Worm (Caenorhabditis elegans): ENCODE data around the gene dmsr-15.

Gene dmsr-15

DNA sequence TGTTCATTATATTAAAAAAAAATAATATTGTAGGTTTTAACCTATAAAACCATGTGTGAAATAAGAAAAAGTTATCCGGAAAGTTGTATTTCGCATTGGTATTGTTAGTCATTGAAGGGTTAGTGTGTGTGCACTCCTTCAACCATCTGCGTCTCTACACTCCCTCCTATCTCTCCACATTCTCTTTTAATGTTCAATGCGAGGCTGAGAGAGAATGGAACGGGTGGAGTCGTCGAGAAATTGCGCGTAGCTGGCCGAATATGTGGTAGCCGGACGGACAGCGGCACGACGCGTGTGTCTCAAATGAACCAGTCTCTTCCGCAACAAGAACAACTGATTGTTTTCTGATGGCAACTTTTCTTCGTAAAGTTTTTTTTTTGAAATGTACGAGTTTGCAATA is 31.8 kb downstream of the dmsr-15 start:
- no peak for TF ChIP-seq nhr-6 (tag; optimal IDR thresholded peaks at IDR 0.05)
- peak; percentile 65 for TF ChIP-seq unc-55 (GFP tag; optimal IDR thresholded peaks at IDR 0.05)
- peak in 1 of 2 experiments; percentile 50 for TF ChIP-seq lsy-2 (tag; optimal IDR thresholded peaks at IDR 0.05)
- peak; percentile 56 for TF ChIP-seq sma-9 (GFP tag; optimal IDR thresholded peaks at IDR 0.05)
- TF ChIP-seq sma-9 (tag; optimal IDR thresholded peaks at IDR 0.05): no peak
- TF ChIP-seq F13H6.1 (tag; optimal IDR thresholded peaks at IDR 0.05): peak; percentile 38
- peak in 1 of 2 experiments; percentile 41 for TF ChIP-seq mdl-1 (tag; optimal IDR thresholded peaks at IDR 0.05)
- TF ChIP-seq nhr-237 (tag; optimal IDR thresholded peaks at IDR 0.05): no peak
- peak; percentile 41 for TF ChIP-seq nhr-25 (tag; optimal IDR thresholded peaks at IDR 0.05)
- peak; percentile 31 for TF ChIP-seq crh-2 (tag; optimal IDR thresholded peaks at IDR 0.05)
- peak; percentile 87 for TF ChIP-seq fos-1 (tag; optimal IDR thresholded peaks at IDR 0.05)
- TF ChIP-seq mab-5 (tag; optimal IDR thresholded peaks at IDR 0.05): no peak
- no peak for TF ChIP-seq egl-27 (tag; optimal IDR thresholded peaks at IDR 0.05)
- no peak for TF ChIP-seq peb-1 (tag; optimal IDR thresholded peaks at IDR 0.05)
- TF ChIP-seq sem-4 (tag; optimal IDR thresholded peaks at IDR 0.05): peak; percentile 28
- peak; percentile 22 for TF ChIP-seq C34F6.9 (tag; optimal IDR thresholded peaks at IDR 0.05)
- peak; percentile 41 for TF ChIP-seq nhr-129 (tag; optimal IDR thresholded peaks at IDR 0.05)

DNA sequence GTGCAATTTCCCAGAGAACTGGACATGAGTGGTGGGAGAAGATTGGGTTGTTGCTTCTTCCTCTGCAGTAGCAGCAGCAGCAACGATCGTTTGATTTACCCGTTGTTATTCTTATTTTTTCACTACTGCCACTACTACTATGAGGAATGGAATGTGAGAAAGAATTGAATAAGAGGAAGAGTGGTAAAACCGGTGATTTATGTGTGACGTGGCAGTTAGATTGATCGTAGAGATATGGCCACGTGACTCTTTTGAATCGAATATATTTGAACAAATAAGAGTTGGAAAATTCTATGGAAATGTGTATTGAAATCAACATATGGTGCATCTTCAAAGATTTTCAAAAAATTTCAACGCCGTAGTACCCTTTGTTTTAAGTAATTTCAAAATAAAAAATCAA is 32.4 kb downstream of the dmsr-15 start:
- TF ChIP-seq crh-2 (tag; optimal IDR thresholded peaks at IDR 0.05) (peak; percentile 83), C34F6.9 (tag; optimal IDR thresholded peaks at IDR 0.05) (peak; percentile 7), ztf-11 (tag; optimal IDR thresholded peaks at IDR 0.05) (no peak)

DNA sequence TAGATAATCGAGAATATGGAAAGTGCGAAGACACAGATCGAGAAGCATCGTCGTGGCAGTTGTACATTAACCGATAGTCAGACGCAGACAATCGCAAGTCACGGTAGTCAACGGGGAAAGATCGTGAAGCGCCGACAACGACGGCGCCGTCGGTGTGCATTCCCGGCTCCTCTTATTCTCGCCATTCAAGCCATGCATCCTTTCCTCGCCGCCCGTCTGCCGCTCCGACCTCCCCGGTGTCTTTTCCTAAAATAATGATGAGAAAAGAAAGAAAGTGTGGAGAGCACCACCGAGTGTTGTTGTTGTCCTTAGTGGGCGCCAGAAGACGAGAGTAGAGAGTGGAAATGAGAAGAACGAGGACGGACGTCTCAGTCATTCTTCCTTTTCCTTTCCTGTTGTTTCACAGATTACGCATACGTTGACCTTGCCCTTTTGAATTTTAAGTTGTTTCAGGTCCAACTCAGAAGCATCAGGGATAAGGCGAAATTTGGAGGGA is 34.9 kb downstream of the dmsr-15 start, which contains the start of gene ZC404.1:
ZC404.1 (plus strand) TSS at position 446 of the 496 bp plus-strand sequence.
- TF ChIP-seq nhr-129 (tag; optimal IDR thresholded peaks at IDR 0.05) (peak; percentile 6), elt-1 (tag; optimal IDR thresholded peaks at IDR 0.05) (no peak), mdl-1 (tag; optimal IDR thresholded peaks at IDR 0.05) (no peak), nhr-6 (tag; optimal IDR thresholded peaks at IDR 0.05) (no peak), ztf-4 (tag; optimal IDR thresholded peaks at IDR 0.05) (no peak), unc-55 (GFP tag; optimal IDR thresholded peaks at IDR 0.05) (peak; percentile 38), ceh-16 (tag; optimal IDR thresholded peaks at IDR 0.05) (peak; percentile 27), snpc-4 (tag; optimal IDR thresholded peaks at IDR 0.05) (peak; percentile 62), nhr-11 (tag; optimal IDR thresholded peaks at IDR 0.05) (no peak), Y55F3AM.14 (GFP tag; optimal IDR thresholded peaks at IDR 0.05) (no peak), sma-9 (GFP tag; optimal IDR thresholded peaks at IDR 0.05) (no peak), sma-9 (tag; optimal IDR thresholded peaks at IDR 0.05) (no peak), lin-11 (tag; optimal IDR thresholded peaks at IDR 0.05) (no peak), sma-3 (GFP tag; optimal IDR thresholded peaks at IDR 0.05) (no peak), F13H6.1 (tag; optimal IDR thresholded peaks at IDR 0.05) (peak; percentile 34), C34F6.9 (tag; optimal IDR thresholded peaks at IDR 0.05) (no peak), zag-1 (tag; optimal IDR thresholded peaks at IDR 0.05) (no peak), crh-2 (tag; optimal IDR thresholded peaks at IDR 0.05) (no peak), nhr-23 (tag; optimal IDR thresholded peaks at IDR 0.05) (no peak), nhr-237 (tag; optimal IDR thresholded peaks at IDR 0.05) (no peak), unc-39 (tag; optimal IDR thresholded peaks at IDR 0.05) (no peak), aly-2 (tag; optimal IDR thresholded peaks at IDR 0.05) (no peak), mab-5 (tag; optimal IDR thresholded peaks at IDR 0.05) (no peak)

DNA sequence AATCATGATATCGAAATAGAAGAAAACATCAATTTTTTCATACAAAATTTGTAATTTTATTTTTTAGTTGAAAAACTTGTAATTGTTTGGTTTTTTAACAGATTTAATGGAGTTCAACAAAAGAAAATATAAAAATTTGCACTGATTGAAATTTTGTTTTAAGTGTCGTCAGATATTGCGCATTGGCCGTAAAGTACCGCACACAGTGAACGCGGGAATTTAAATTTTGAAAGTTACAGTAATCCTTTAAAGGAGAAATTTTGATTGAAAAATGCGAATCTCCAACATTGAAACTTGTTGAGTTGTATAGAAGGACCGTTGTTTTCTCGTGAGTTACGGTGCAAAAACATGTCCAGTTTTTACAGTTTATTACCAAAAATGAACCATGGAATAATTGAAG is 35.7 kb downstream of the dmsr-15 start:
- TF ChIP-seq ZK546.5 (tag; optimal IDR thresholded peaks at IDR 0.05) (no peak), unc-39 (tag; optimal IDR thresholded peaks at IDR 0.05) (no peak), ama-1 (optimal IDR thresholded peaks at IDR 0.05) (no peak), mbf-1 (tag; optimal IDR thresholded peaks at IDR 0.05) (no peak), nhr-21 (tag; optimal IDR thresholded peaks at IDR 0.05) (no peak), nhr-10 (tag; optimal IDR thresholded peaks at IDR 0.05) (no peak), elt-1 (tag; optimal IDR thresholded peaks at IDR 0.05) (no peak), lsy-2 (tag; optimal IDR thresholded peaks at IDR 0.05) (peak in 1 of 2 experiments; percentile 27)

DNA sequence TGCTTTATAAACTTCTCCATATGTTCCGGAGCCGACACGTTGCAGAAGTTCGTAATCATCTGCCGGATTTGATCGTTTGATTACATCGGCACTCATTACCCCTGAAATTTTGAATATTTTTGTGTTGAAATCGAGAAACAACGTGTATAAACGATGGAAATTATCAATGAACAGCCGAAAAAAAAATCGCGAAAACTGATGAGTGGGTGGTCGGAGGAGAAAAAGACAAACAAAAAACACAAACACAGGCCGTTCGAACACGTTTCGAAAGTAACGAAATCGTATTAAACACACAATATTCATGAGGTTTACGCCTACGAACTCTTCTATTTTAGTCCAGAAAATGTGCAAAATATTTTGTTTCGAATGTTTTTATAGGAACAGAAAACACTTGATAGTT is 36.1 kb downstream of the dmsr-15 start, which contains the start of gene gck-2:
gck-2 (minus strand) TSS at position 101 of the 400 bp plus-strand sequence.
- no peak for TF ChIP-seq F13H6.1 (tag; optimal IDR thresholded peaks at IDR 0.05)
- no peak for TF ChIP-seq nhr-21 (tag; optimal IDR thresholded peaks at IDR 0.05)
- TF ChIP-seq crh-2 (tag; optimal IDR thresholded peaks at IDR 0.05): no peak
- TF ChIP-seq unc-55 (GFP tag; optimal IDR thresholded peaks at IDR 0.05): no peak
- TF ChIP-seq egl-27 (tag; optimal IDR thresholded peaks at IDR 0.05): no peak
- TF ChIP-seq sma-9 (GFP tag; optimal IDR thresholded peaks at IDR 0.05): no peak
- no peak for TF ChIP-seq sma-9 (tag; optimal IDR thresholded peaks at IDR 0.05)
- no peak for TF ChIP-seq alr-1 (tag; optimal IDR thresholded peaks at IDR 0.05)
- TF ChIP-seq lin-11 (tag; optimal IDR thresholded peaks at IDR 0.05): no peak
- no peak for TF ChIP-seq nhr-23 (tag; optimal IDR thresholded peaks at IDR 0.05)
- TF ChIP-seq ztf-1 (GFP tag; conservative IDR thresholded peaks at IDR 0.05): no peak
- no peak for TF ChIP-seq nhr-12 (tag; optimal IDR thresholded peaks at IDR 0.05)
